Worm (Caenorhabditis elegans) whole organism, young adult: ENCODE data around the gene ZK813.6.

Source experiments
- B0019.2 ChIP-seq: fragments of 200-800 bp; sonication (Bioruptor generic); conservative IDR thresholded peaks from 2 replicates; pipeline ENCODE4 v1.3.6; 2022; ENCODE audit warnings: missing genetic modification reagents, missing genetic modification characterization, missing compliant biosample characterization
- B0336.3 ChIP-seq: fragments of 200-800 bp; sonication (Bioruptor generic); IDR thresholded peaks from 2 replicates; pipeline ENCODE4 v1.3.6; 2022; ENCODE audit warnings: missing genetic modification characterization, missing compliant biosample characterization
- C06A6.2 ChIP-seq: fragments of 200-800 bp; sonication (Bioruptor generic); conservative IDR thresholded peaks from 2 replicates; pipeline ENCODE4 v1.3.6; 2022; ENCODE audit warnings: missing genetic modification characterization, missing compliant biosample characterization
- D2030.7 ChIP-seq: fragments of 200-800 bp; sonication (Bioruptor generic); IDR thresholded peaks from 2 replicates; pipeline ENCODE4 v1.3.6; 2022; ENCODE audit warnings: missing genetic modification reagents, missing genetic modification characterization, missing compliant biosample characterization
- F22D6.2 ChIP-seq: sonication (generic microtip); optimal IDR thresholded peaks from 2 replicates; lab custom pipeline; 2016; ENCODE audit warnings: mild to moderate bottlenecking, missing genetic modification characterization, missing compliant biosample characterization
- T26A5.8 ChIP-seq: sonication (generic microtip); optimal IDR thresholded peaks from 2 replicates; lab custom pipeline; 2016; ENCODE audit warnings: missing genetic modification characterization, missing compliant biosample characterization
- Y53F4B.3 ChIP-seq: fragments of 200-800 bp; sonication (Bioruptor generic); IDR thresholded peaks from 2 replicates; pipeline ENCODE4 v1.3.6; 2022; ENCODE audit warnings: missing genetic modification reagents, missing genetic modification characterization, missing compliant biosample characterization
- Y79H2A.3 ChIP-seq: fragments of 200-800 bp; sonication (Bioruptor generic); conservative IDR thresholded peaks from 2 replicates; pipeline ENCODE4 v1.3.6; 2022; ENCODE audit warnings: missing genetic modification reagents, missing genetic modification characterization, missing compliant biosample characterization
- Y95B8A.8 ChIP-seq: fragments of 200-800 bp; sonication (Bioruptor generic); IDR thresholded peaks from 2 replicates; pipeline ENCODE4 v1.3.6; 2022; ENCODE audit warnings: missing genetic modification reagents, missing genetic modification characterization, missing compliant biosample characterization
- bed-2 ChIP-seq: fragments of 200-800 bp; sonication (Bioruptor generic); IDR thresholded peaks from 2 replicates; pipeline ENCODE4 v1.3.6; 2022; ENCODE audit warnings: missing genetic modification reagents, missing genetic modification characterization, missing compliant biosample characterization
- ceh-40 ChIP-seq: fragments of 200-800 bp; sonication (Bioruptor generic); IDR thresholded peaks from 2 replicates; pipeline ENCODE4 v1.3.6; 2022; ENCODE audit warnings: missing genetic modification characterization, missing compliant biosample characterization
- ceh-58 ChIP-seq: fragments of 200-800 bp; sonication (Bioruptor generic); IDR thresholded peaks from 2 replicates; pipeline ENCODE4 v1.3.6; 2022; ENCODE audit warnings: missing genetic modification characterization, missing compliant biosample characterization
- die-1 ChIP-seq: sonication (generic microtip); optimal IDR thresholded peaks from 2 replicates; lab custom pipeline; 2016; ENCODE audit warnings: missing genotype, mild to moderate bottlenecking, missing genetic modification characterization, missing compliant biosample characterization
- egl-44 ChIP-seq: fragments of 200-800 bp; sonication (Bioruptor generic); IDR thresholded peaks from 2 replicates; pipeline ENCODE4 v1.3.6; 2022; ENCODE audit warnings: missing genetic modification reagents, missing genetic modification characterization, missing compliant biosample characterization
- fkh-3 ChIP-seq: sonication (generic microtip); optimal IDR thresholded peaks from 2 replicates; lab custom pipeline; 2016; ENCODE audit warnings: mild to moderate bottlenecking, missing genetic modification characterization, missing compliant biosample characterization
- gei-17 ChIP-seq: fragments of 200-800 bp; sonication (Bioruptor generic); optimal IDR thresholded peaks from 2 replicates; lab custom pipeline; 2018; ENCODE audit warnings: mild to moderate bottlenecking, missing genetic modification characterization, missing compliant biosample characterization
- lag-1 ChIP-seq: fragments of 200-800 bp; sonication (Bioruptor generic); IDR thresholded peaks from 2 replicates; pipeline ENCODE4 v1.3.6; 2022; ENCODE audit warnings: missing genetic modification reagents, missing genetic modification characterization, missing compliant biosample characterization
- lin-35 ChIP-seq, 3 experiments: fragments of 150-350 bp in 2 of 3; sonication (generic microtip) in 1 of 3; optimal IDR thresholded peaks; 2 replicates each; lab custom pipeline; 2014 to 2018; ENCODE audit warnings: missing biosample characterization in 3 of 3, missing genetic modification characterization in 3 of 3, missing genetic modification reagents in 3 of 3
- lir-1 ChIP-seq: fragments of 200-800 bp; sonication (Bioruptor generic); conservative IDR thresholded peaks from 2 replicates; pipeline ENCODE4 v1.3.6; 2022; ENCODE audit warnings: missing genetic modification reagents, missing genetic modification characterization, missing compliant biosample characterization
- madf-10 ChIP-seq: sonication (generic microtip); optimal IDR thresholded peaks from 2 replicates; lab custom pipeline; 2016; ENCODE audit warnings: mild to moderate bottlenecking, missing genetic modification characterization, missing compliant biosample characterization
- madf-6 ChIP-seq: fragments of 200-800 bp; sonication (Bioruptor generic); IDR thresholded peaks from 2 replicates; pipeline ENCODE4 v1.3.6; 2022; ENCODE audit warnings: missing genetic modification reagents, missing genetic modification characterization, missing compliant biosample characterization
- nfya-1 ChIP-seq: sonication (generic microtip); optimal IDR thresholded peaks from 2 replicates; lab custom pipeline; 2017; ENCODE audit warnings: antibody characterized with exemption, missing compliant biosample characterization, missing genetic modification characterization, borderline replicate concordance; ENCODE audit not compliant: insufficient read depth
- nfya-2 ChIP-seq: fragments of 200-800 bp; sonication (Bioruptor generic); IDR thresholded peaks from 2 replicates; pipeline ENCODE4 v1.3.6; 2022; ENCODE audit warnings: missing genetic modification reagents, missing genetic modification characterization, missing compliant biosample characterization
- nhr-179 ChIP-seq: sonication (generic microtip); optimal IDR thresholded peaks from 2 replicates; lab custom pipeline; 2016; ENCODE audit warnings: mild to moderate bottlenecking, missing genetic modification characterization, missing compliant biosample characterization
- nhr-27 ChIP-seq: fragments of 200-800 bp; sonication (Bioruptor generic); optimal IDR thresholded peaks from 2 replicates; lab custom pipeline; 2018; ENCODE audit warnings: mild to moderate bottlenecking, missing genetic modification characterization, moderate library complexity, missing compliant biosample characterization
- nhr-80 ChIP-seq: sonication (generic microtip); optimal IDR thresholded peaks from 2 replicates; lab custom pipeline; 2016; ENCODE audit warnings: missing genetic modification characterization, missing compliant biosample characterization
- pha-4 ChIP-seq: fragments of 150-350 bp; sonication (generic microtip); optimal IDR thresholded peaks from 2 replicates; lab custom pipeline; 2014; ENCODE audit warnings: missing biosample characterization, missing genetic modification reagents, missing genetic modification characterization
- rcor-1 ChIP-seq: fragments of 200-800 bp; sonication (Bioruptor generic); IDR thresholded peaks from 2 replicates; pipeline ENCODE4 v1.3.6; 2022; ENCODE audit warnings: missing genetic modification reagents, missing genetic modification characterization, missing compliant biosample characterization
- rec-8 ChIP-seq, 2 experiments: sonication (generic microtip); optimal IDR thresholded peaks; 2 replicates each; lab custom pipeline; 2016; ENCODE audit warnings: mild to moderate bottlenecking in 2 of 2, missing genetic modification characterization in 2 of 2, missing genetic modification reagents in 2 of 2, missing genotype in 2 of 2, missing biosample characterization in 1 of 2, missing compliant biosample characterization in 1 of 2, moderate library complexity in 1 of 2
- snpc-1.3 ChIP-seq: sonication (generic microtip); optimal IDR thresholded peaks from 2 replicates; lab custom pipeline; 2017; ENCODE audit warnings: missing genetic modification characterization, mild to moderate bottlenecking, missing compliant biosample characterization, antibody characterized with exemption, moderate library complexity, missing genotype, missing genetic modification reagents; ENCODE audit not compliant: insufficient read depth
- tbp1 ChIP-seq: fragments of 200-800 bp; sonication (Bioruptor generic); optimal IDR thresholded peaks from 2 replicates; lab custom pipeline; 2018; ENCODE audit warnings: mild to moderate bottlenecking, missing genetic modification characterization, missing compliant biosample characterization
- tlf-1 ChIP-seq: fragments of 200-800 bp; sonication (Bioruptor generic); optimal IDR thresholded peaks from 2 replicates; lab custom pipeline; 2018; ENCODE audit warnings: mild to moderate bottlenecking, missing genetic modification characterization, missing compliant biosample characterization
- unc-62 ChIP-seq: fragments of 150-350 bp; optimal IDR thresholded peaks from 2 replicates; lab custom pipeline; 2014; ENCODE audit warnings: missing biosample characterization, missing genetic modification reagents, missing genetic modification characterization
- xnd-1 ChIP-seq: sonication (generic microtip); optimal IDR thresholded peaks from 2 replicates; lab custom pipeline; 2016; ENCODE audit warnings: missing genotype, missing genetic modification reagents, missing genetic modification characterization, missing compliant biosample characterization
- zim-3 ChIP-seq: sonication (generic microtip); optimal IDR thresholded peaks from 2 replicates; lab custom pipeline; 2017; ENCODE audit warnings: mild to moderate bottlenecking, missing genetic modification characterization, moderate library complexity, missing compliant biosample characterization
- ztf-28 ChIP-seq: fragments of 200-800 bp; sonication (Bioruptor generic); IDR thresholded peaks from 2 replicates; pipeline ENCODE4 v1.3.6; 2022; ENCODE audit warnings: missing genetic modification reagents, missing genetic modification characterization, missing compliant biosample characterization

Gene ZK813.6

ce11 chrX:3385362-3385761 is 39.3 kb upstream of the ZK813.6 start, which contains the start of gene acp-1:
acp-1 (minus strand) TSS chrX:3385462.
- TF ChIP-seq T26A5.8 (tag; lab: Kevin White, UChicago), result no peak
- TF ChIP-seq nhr-80 (tag; lab: Kevin White, UChicago), result no peak
- no peak for TF ChIP-seq B0336.3
- TF ChIP-seq D2030.7 (GFP tag; lab: Robert Waterston, UW), result no peak
- no peak for TF ChIP-seq pha-4 (tag; lab: Kevin White, UChicago)
- TF ChIP-seq lir-1 (GFP tag; lab: Robert Waterston, UW), result no peak
- no peak for TF ChIP-seq bed-2 (GFP tag; lab: Robert Waterston, UW)
- TF ChIP-seq tbp1, result no peak
- TF ChIP-seq egl-44 (GFP tag; lab: Robert Waterston, UW), result no peak
- no peak for TF ChIP-seq B0019.2 (GFP tag; lab: Robert Waterston, UW)
- TF ChIP-seq madf-6 (GFP tag; lab: Robert Waterston, UW), result no peak
- no peak for TF ChIP-seq gei-17

DNA sequence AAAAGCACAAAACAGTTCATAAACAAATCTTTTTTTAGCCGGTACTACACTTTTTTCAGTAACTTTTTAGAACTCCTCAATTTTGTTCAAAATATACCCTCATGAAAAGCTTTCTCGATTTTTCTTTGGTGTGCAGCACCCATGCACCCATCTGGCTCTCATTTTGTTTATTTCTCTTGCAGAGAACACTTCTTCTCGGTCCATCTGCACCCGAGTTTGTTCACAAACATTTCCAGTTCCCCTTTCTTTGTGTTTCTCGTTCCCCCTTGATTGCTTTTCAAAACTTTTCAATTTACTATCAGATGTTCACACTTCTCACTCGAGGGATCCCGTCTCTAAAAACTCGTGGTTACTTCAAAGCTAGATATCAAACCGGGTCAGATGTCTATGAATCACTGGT is 31.1 kb upstream of the ZK813.6 start, which contains the start of gene slcf-2:
slcf-2 (plus strand) TSS at position 301 of the 400 bp plus-strand sequence.
- TF ChIP-seq ceh-58 (GFP tag; lab: Robert Waterston, UW) (no peak), unc-62 (GFP tag; lab: Kevin White, UChicago) (no peak), Y53F4B.3 (GFP tag; lab: Robert Waterston, UW) (no peak), zim-3 (no peak), rec-8 (tag; optimal IDR thresholded peaks at IDR 0.05; lab: Kevin White, UChicago) (no peak), fkh-3 (tag; lab: Kevin White, UChicago) (no peak), F22D6.2 (tag; lab: Kevin White, UChicago) (no peak), tlf-1 (no peak), ceh-40 (GFP tag; lab: Robert Waterston, UW) (no peak), ztf-28 (no peak), snpc-1.3 (tag; lab: Kevin White, UChicago) (no peak), die-1 (tag; lab: Kevin White, UChicago) (no peak), madf-10 (tag; lab: Kevin White, UChicago) (no peak), nhr-27 (tag; lab: Kevin White, UChicago) (no peak), D2030.7 (GFP tag; lab: Robert Waterston, UW) (no peak)

ce11 chrX:3396735-3397134 is 27.9 kb upstream of the ZK813.6 start:
- TF ChIP-seq nfya-1 (tag; lab: Kevin White, UChicago), result no peak
- no peak for TF ChIP-seq lin-35 (GFP tag; optimal IDR thresholded peaks at IDR 0.05; lab: Kevin White, UChicago)
- no peak for TF ChIP-seq die-1 (tag; lab: Kevin White, UChicago)
- TF ChIP-seq rcor-1 (GFP tag; lab: Robert Waterston, UW), result no peak
- TF ChIP-seq Y95B8A.8 (GFP tag; lab: Robert Waterston, UW), result no peak
- no peak for TF ChIP-seq rec-8 (tag; optimal IDR thresholded peaks at IDR 0.05; lab: Kevin White, UChicago)
- TF ChIP-seq snpc-1.3 (tag; lab: Kevin White, UChicago), result no peak
- no peak for TF ChIP-seq C06A6.2 (GFP tag; lab: Robert Waterston, UW)
- TF ChIP-seq nhr-179 (tag; lab: Kevin White, UChicago), result no peak
- no peak for TF ChIP-seq fkh-3 (tag; lab: Kevin White, UChicago)
- TF ChIP-seq nfya-2 (GFP tag; lab: Robert Waterston, UW), result no peak
- TF ChIP-seq Y79H2A.3 (GFP tag; lab: Robert Waterston, UW), result no peak
- no peak for TF ChIP-seq lag-1 (GFP tag; lab: Robert Waterston, UW)
- no peak for TF ChIP-seq xnd-1
